Worm (Caenorhabditis elegans) whole organism, L4 larva: ENCODE data around the gene ril-1.

ENCODE experiments used
- F26F4.8 ChIP-seq: fragments of 200-800 bp; sonication (Bioruptor generic); conservative IDR thresholded peaks from 2 replicates; pipeline ENCODE4 v1.3.6; 2022; ENCODE audit warnings: missing genetic modification characterization, missing compliant biosample characterization
- T20F7.1 ChIP-seq: fragments of 200-800 bp; sonication (Bioruptor generic); optimal IDR thresholded peaks from 2 replicates; lab custom pipeline; 2018; ENCODE audit warnings: mild to moderate bottlenecking, missing genetic modification characterization, missing compliant biosample characterization
- Y5F2A.4 ChIP-seq: fragments of 200-800 bp; sonication (Bioruptor generic); optimal IDR thresholded peaks from 2 replicates; lab custom pipeline; 2018; ENCODE audit warnings: mild to moderate bottlenecking, missing genetic modification characterization, missing compliant biosample characterization
- Y75B8A.6 ChIP-seq: fragments of 200-800 bp; sonication (Bioruptor generic); IDR thresholded peaks from 2 replicates; pipeline ENCODE4 v1.3.6; 2022; ENCODE audit warnings: missing genetic modification reagents, missing genetic modification characterization, missing compliant biosample characterization
- ZK546.5 ChIP-seq, 2 experiments: sonication (generic microtip); optimal IDR thresholded peaks; 2 replicates each; lab custom pipeline; 2017; ENCODE audit warnings: missing biosample characterization in 2 of 2, missing genetic modification characterization in 2 of 2
- aly-2 ChIP-seq: sonication (generic microtip); optimal IDR thresholded peaks from 2 replicates; lab custom pipeline; 2018; ENCODE audit warnings: missing biosample characterization, missing genetic modification characterization
- ceh-28 ChIP-seq: fragments of 150-350 bp; optimal IDR thresholded peaks from 2 replicates; lab custom pipeline; 2014; ENCODE audit warnings: missing biosample characterization, missing genetic modification reagents, missing genetic modification characterization
- cey-2 ChIP-seq: sonication (generic microtip); optimal IDR thresholded peaks from 3 replicates; lab custom pipeline; 2017; ENCODE audit warnings: missing genetic modification characterization, mild to moderate bottlenecking, missing compliant biosample characterization, antibody characterized with exemption, borderline replicate concordance; ENCODE audit not compliant: insufficient read depth
- daf-12 ChIP-seq: fragments of 150-350 bp; optimal IDR thresholded peaks from 2 replicates; lab custom pipeline; 2014; ENCODE audit warnings: missing biosample characterization, missing genetic modification reagents, missing genetic modification characterization
- daf-16 ChIP-seq, 3 experiments: sonication (generic microtip); optimal IDR thresholded peaks; 2 replicates each; lab custom pipeline; 2016 to 2017; ENCODE audit warnings: missing genetic modification characterization in 3 of 3, missing genetic modification reagents in 3 of 3, mild to moderate bottlenecking in 2 of 3, missing compliant biosample characterization in 2 of 3, missing biosample characterization in 1 of 3, moderate library complexity in 1 of 3
- dmd-6 ChIP-seq: fragments of 200-800 bp; sonication (Bioruptor generic); IDR thresholded peaks from 2 replicates; pipeline ENCODE4 v1.3.6; 2022; ENCODE audit warnings: missing genetic modification reagents, missing genetic modification characterization, missing compliant biosample characterization
- dmd-9 ChIP-seq: fragments of 200-800 bp; sonication (Bioruptor generic); IDR thresholded peaks from 2 replicates; pipeline ENCODE4 v1.3.6; 2022; ENCODE audit warnings: missing genetic modification reagents, missing genetic modification characterization, missing compliant biosample characterization
- dpl-1 ChIP-seq: fragments of 150-350 bp; optimal IDR thresholded peaks from 2 replicates; lab custom pipeline; 2014; ENCODE audit warnings: missing biosample characterization, missing genetic modification reagents, missing genetic modification characterization
- dve-1 ChIP-seq: sonication (generic microtip); optimal IDR thresholded peaks from 2 replicates; lab custom pipeline; 2017; ENCODE audit warnings: antibody characterized with exemption, mild to moderate bottlenecking, missing genetic modification characterization, missing compliant biosample characterization; ENCODE audit not compliant: insufficient read depth
- fos-1 ChIP-seq: fragments of 150-350 bp; optimal IDR thresholded peaks from 2 replicates; lab custom pipeline; 2014; ENCODE audit warnings: missing biosample characterization, missing genetic modification characterization
- hlh-11 ChIP-seq: fragments of 200-800 bp; sonication (Bioruptor generic); optimal IDR thresholded peaks from 2 replicates; lab custom pipeline; 2018; ENCODE audit warnings: mild to moderate bottlenecking, missing genetic modification characterization, missing compliant biosample characterization
- hmg-1.1 ChIP-seq: fragments of 200-800 bp; sonication (Bioruptor generic); IDR thresholded peaks from 2 replicates; pipeline ENCODE4 v1.3.6; 2022; ENCODE audit warnings: missing genetic modification reagents, missing genetic modification characterization, missing compliant biosample characterization
- lim-7 ChIP-seq: fragments of 200-800 bp; sonication (Bioruptor generic); IDR thresholded peaks from 2 replicates; pipeline ENCODE4 v1.3.6; 2022; ENCODE audit warnings: missing genetic modification characterization, missing compliant biosample characterization
- lin-1 ChIP-seq: fragments of 200-800 bp; sonication (Bioruptor generic); IDR thresholded peaks from 2 replicates; pipeline ENCODE4 v1.3.6; 2022; ENCODE audit warnings: missing genetic modification reagents, missing genetic modification characterization, missing compliant biosample characterization
- lir-3 ChIP-seq: sonication (generic microtip); optimal IDR thresholded peaks from 2 replicates; lab custom pipeline; 2016; ENCODE audit warnings: mild to moderate bottlenecking, missing genetic modification characterization, missing compliant biosample characterization
- madf-9 ChIP-seq: fragments of 200-800 bp; sonication (Bioruptor generic); conservative IDR thresholded peaks from 2 replicates; pipeline ENCODE4 v1.3.6; 2022; ENCODE audit warnings: missing genetic modification reagents, missing genetic modification characterization, missing compliant biosample characterization
- mdl-1 ChIP-seq, 2 experiments: fragments of 150-350 bp in 1 of 2; sonication (generic microtip) in 1 of 2; optimal IDR thresholded peaks; 2 replicates each; lab custom pipeline; 2014 to 2017; ENCODE audit warnings: missing biosample characterization in 2 of 2, missing genetic modification characterization in 2 of 2
- mdt-29 ChIP-seq: fragments of 200-800 bp; sonication (Bioruptor generic); IDR thresholded peaks from 2 replicates; pipeline ENCODE4 v1.3.6; 2022; ENCODE audit warnings: missing genetic modification reagents, missing genetic modification characterization, missing compliant biosample characterization
- mes-2 ChIP-seq: sonication (generic microtip); optimal IDR thresholded peaks from 2 replicates; lab custom pipeline; 2016; ENCODE audit warnings: missing genotype, mild to moderate bottlenecking, missing genetic modification characterization, missing compliant biosample characterization; ENCODE audit not compliant: poor library complexity, severe bottlenecking
- nhr-102 ChIP-seq: sonication (generic microtip); optimal IDR thresholded peaks from 2 replicates; lab custom pipeline; 2016; ENCODE audit warnings: mild to moderate bottlenecking, missing genetic modification characterization, moderate library complexity, missing compliant biosample characterization
- nhr-11 ChIP-seq: fragments of 150-350 bp; optimal IDR thresholded peaks from 2 replicates; lab custom pipeline; 2014; ENCODE audit warnings: missing biosample characterization, missing genetic modification characterization
- nhr-25 ChIP-seq: sonication (generic microtip); optimal IDR thresholded peaks from 2 replicates; lab custom pipeline; 2017; ENCODE audit warnings: missing genetic modification characterization, mild to moderate bottlenecking, missing compliant biosample characterization, antibody characterized with exemption, moderate library complexity, borderline replicate concordance; ENCODE audit not compliant: insufficient read depth
- nhr-28 ChIP-seq: fragments of 150-350 bp; optimal IDR thresholded peaks from 2 replicates; lab custom pipeline; 2014; ENCODE audit warnings: missing biosample characterization, missing genetic modification characterization
- nhr-41 ChIP-seq: fragments of 200-800 bp; sonication (Bioruptor generic); IDR thresholded peaks from 2 replicates; pipeline ENCODE4 v1.3.6; 2022; ENCODE audit warnings: missing genetic modification reagents, missing genetic modification characterization, missing compliant biosample characterization
- nhr-77 ChIP-seq: fragments of 150-350 bp; optimal IDR thresholded peaks from 2 replicates; lab custom pipeline; 2014; ENCODE audit warnings: missing biosample characterization, missing genetic modification characterization
- pha-4 ChIP-seq, 2 experiments: fragments of 150-350 bp in 1 of 2; fragments of 200-800 bp in 1 of 2; sonication (Bioruptor generic) in 1 of 2; IDR thresholded peaks in 1 of 2; optimal IDR thresholded peaks in 1 of 2; 2 replicates each; pipeline versions ENCODE4 v1.3.6 to Lab custom; 2014 to 2022; ENCODE audit warnings: missing genetic modification characterization in 2 of 2, missing genetic modification reagents in 2 of 2, missing biosample characterization in 1 of 2, missing compliant biosample characterization in 1 of 2
- pqm-1 ChIP-seq: sonication (generic microtip); optimal IDR thresholded peaks from 2 replicates; lab custom pipeline; 2017; ENCODE audit warnings: missing biosample characterization, missing genetic modification characterization
- saeg-2 ChIP-seq: fragments of 200-800 bp; sonication (Bioruptor generic); IDR thresholded peaks from 2 replicates; pipeline ENCODE4 v1.3.6; 2022; ENCODE audit warnings: missing genetic modification reagents, missing genetic modification characterization, missing compliant biosample characterization
- set-16 ChIP-seq: fragments of 200-800 bp; sonication (Bioruptor generic); IDR thresholded peaks from 2 replicates; pipeline ENCODE4 v1.3.6; 2022; ENCODE audit warnings: missing genetic modification reagents, missing genetic modification characterization, missing compliant biosample characterization
- snpc-1.2 ChIP-seq: fragments of 200-800 bp; sonication (Bioruptor generic); IDR thresholded peaks from 2 replicates; pipeline ENCODE4 v1.3.6; 2022; ENCODE audit warnings: missing genetic modification reagents, missing genetic modification characterization, missing compliant biosample characterization
- snpc-4 ChIP-seq: fragments of 150-350 bp; optimal IDR thresholded peaks from 2 replicates; lab custom pipeline; 2014; ENCODE audit warnings: missing biosample characterization, missing genetic modification characterization
- tra-1 ChIP-seq: fragments of 200-800 bp; sonication (Bioruptor generic); IDR thresholded peaks from 2 replicates; pipeline ENCODE4 v1.3.6; 2022; ENCODE audit warnings: missing genetic modification reagents, missing genetic modification characterization, missing compliant biosample characterization
- unc-62 ChIP-seq, 3 experiments: fragments of 150-350 bp in 1 of 3; sonication (generic microtip); optimal IDR thresholded peaks in 2 of 3; peaks in 1 of 3; 1 replicate in 1 of 3; 2 replicates in 2 of 3; lab custom pipeline; 2014 to 2017; ENCODE audit warnings: missing biosample characterization in 3 of 3, missing genetic modification characterization in 3 of 3, missing genetic modification reagents in 3 of 3, missing genotype in 1 of 3
- ztf-7 ChIP-seq: fragments of 150-350 bp; optimal IDR thresholded peaks from 2 replicates; lab custom pipeline; 2014; ENCODE audit warnings: missing biosample characterization, missing genetic modification characterization

ril-1 gene

ce11 chrV:14481401-14481800 lies 42.5 kb downstream of the ril-1 start, which contains the start of gene R02D5.7:
R02D5.7 (minus strand) TSS chrV:14481501.
- no peak for TF ChIP-seq ceh-28 (tag; lab: Kevin White, UChicago)
- TF ChIP-seq lim-7, result no peak
- peak; percentile 11 for TF ChIP-seq pqm-1 (tag; lab: Kevin White, UChicago)
- no peak for TF ChIP-seq daf-12 (tag; lab: Kevin White, UChicago)
- no peak for TF ChIP-seq nhr-77 (tag; lab: Kevin White, UChicago)
- TF ChIP-seq snpc-1.2 (GFP tag; lab: Robert Waterston, UW), result no peak
- TF ChIP-seq ztf-7, result no peak
- no peak for TF ChIP-seq nhr-102
- TF ChIP-seq, all 104 proteins: peak for 1

ce11 chrV:14480533-14480932 lies 43.4 kb downstream of the ril-1 start:
- TF ChIP-seq saeg-2 (GFP tag; lab: Robert Waterston, UW), result no peak
- TF ChIP-seq Y75B8A.6 (GFP tag; lab: Robert Waterston, UW), result no peak
- TF ChIP-seq set-16, result peak; percentile 83

ce11 chrV:14478979-14479378 lies 45.0 kb downstream of the ril-1 start, which contains the start of gene clec-55:
clec-55 (plus strand) TSS chrV:14479279.
- TF ChIP-seq nhr-102, result no peak
- no peak for TF ChIP-seq aly-2
- no peak for TF ChIP-seq fos-1 (tag; lab: Kevin White, UChicago)
- TF ChIP-seq madf-9 (GFP tag; lab: Robert Waterston, UW), result no peak
- TF ChIP-seq, all 104 proteins: peak for 0

- TF ChIP-seq mdt-29 (GFP tag; lab: Robert Waterston, UW), result no peak
- TF ChIP-seq dmd-6, result peak; percentile 49; the same call in 1 of the 2 replicates
- no peak for TF ChIP-seq T20F7.1 (GFP tag; lab: Kevin White, UChicago)
- TF ChIP-seq nhr-11 (tag; lab: Kevin White, UChicago), result no peak
- no peak for TF ChIP-seq snpc-4 (tag; lab: Kevin White, UChicago)
- peak; percentile 17 for TF ChIP-seq hlh-11 (tag; lab: Kevin White, UChicago)
- no peak for TF ChIP-seq nhr-41 (GFP tag; lab: Robert Waterston, UW)
- peak in 1 of 2 experiments; percentile 43 for TF ChIP-seq unc-62 (GFP tag; optimal IDR thresholded peaks at IDR 0.05 in 1 of 2; lab: Kevin White, UChicago)
- no peak for TF ChIP-seq unc-62 (tag; optimal IDR thresholded peaks at IDR 0.05; lab: Kevin White, UChicago)
- no peak for TF ChIP-seq pha-4 (GFP tag; IDR thresholded peaks at IDR 0.05; lab: Robert Waterston, UW)
- no peak for TF ChIP-seq pha-4 (tag; optimal IDR thresholded peaks at IDR 0.05; lab: Kevin White, UChicago)
- peak; percentile 12 for TF ChIP-seq dve-1 (tag; lab: Kevin White, UChicago)
- TF ChIP-seq lim-7, result no peak
- no peak for TF ChIP-seq hmg-1.1 (GFP tag; lab: Robert Waterston, UW)
- TF ChIP-seq nhr-28, result peak; percentile 18
- no peak for TF ChIP-seq daf-16 (GFP tag; optimal IDR thresholded peaks at IDR 0.05; lab: Kevin White, UChicago)
- peak; percentile 37 for TF ChIP-seq daf-16 (tag; optimal IDR thresholded peaks at IDR 0.05; lab: Kevin White, UChicago)
- no peak for TF ChIP-seq mdl-1 (tag; optimal IDR thresholded peaks at IDR 0.05; lab: Kevin White, UChicago)
- no peak for TF ChIP-seq ztf-7
- 0 out of 2 replicates have a peak, but pooled peaks have one; percentile 27 for TF ChIP-seq tra-1
- TF ChIP-seq lin-1 (GFP tag; lab: Robert Waterston, UW), result no peak
- TF ChIP-seq ZK546.5 (tag; optimal IDR thresholded peaks at IDR 0.05; lab: Kevin White, UChicago), result no peak
- no peak for TF ChIP-seq nhr-25 (tag; lab: Kevin White, UChicago)
- TF ChIP-seq dpl-1 (GFP tag; lab: Kevin White, UChicago), result no peak
- no peak for TF ChIP-seq set-16
- no peak for TF ChIP-seq F26F4.8 (GFP tag; lab: Robert Waterston, UW)
- TF ChIP-seq Y5F2A.4 (GFP tag; lab: Kevin White, UChicago), result no peak
- no peak for TF ChIP-seq lir-3 (tag; lab: Kevin White, UChicago)
- TF ChIP-seq daf-12 (tag; lab: Kevin White, UChicago), result no peak
- TF ChIP-seq mes-2 (tag; lab: Kevin White, UChicago), result no peak
- no peak for TF ChIP-seq dmd-9
- TF ChIP-seq cey-2 (tag; lab: Kevin White, UChicago), result no peak
Observed at ce11 chrV:14476680-14477079, 47.2 kb downstream of the ril-1 start, which contains the start of gene clec-54. clec-54 (plus strand) TSS chrV:14476903.
